Worm (Caenorhabditis elegans) whole organism, L1 larva: Measurements from ENCODE around the gene C34E10.12.

Experiments used
- C04F5.9 ChIP-seq: sonication (generic microtip); optimal IDR thresholded peaks from 2 replicates; lab custom pipeline; 2016; ENCODE audit warnings: missing genetic modification characterization, missing compliant biosample characterization
- C16A3.4 ChIP-seq: fragments of 150-350 bp; optimal IDR thresholded peaks from 2 replicates; lab custom pipeline; 2014; ENCODE audit warnings: missing biosample characterization, missing genetic modification characterization
- C34B4.2 ChIP-seq: sonication (generic microtip); optimal IDR thresholded peaks from 2 replicates; lab custom pipeline; 2017; ENCODE audit warnings: mild to moderate bottlenecking, missing genetic modification characterization, missing compliant biosample characterization
- F16B12.6 ChIP-seq: fragments of 150-350 bp; optimal IDR thresholded peaks from 2 replicates; lab custom pipeline; 2014; ENCODE audit warnings: missing biosample characterization, missing genetic modification characterization
- aha-1 ChIP-seq: fragments of 150-350 bp; optimal IDR thresholded peaks from 2 replicates; lab custom pipeline; 2014; ENCODE audit warnings: missing biosample characterization, missing genetic modification characterization
- alr-1 ChIP-seq: fragments of 200-800 bp; sonication (Bioruptor generic); optimal IDR thresholded peaks from 2 replicates; lab custom pipeline; 2018; ENCODE audit warnings: borderline replicate concordance, mild to moderate bottlenecking, missing genetic modification characterization, missing compliant biosample characterization
- ama-1 ChIP-seq: fragments of 150-350 bp; optimal IDR thresholded peaks from 2 replicates; lab custom pipeline; 2014
- blmp-1 ChIP-seq: fragments of 150-350 bp; optimal IDR thresholded peaks from 2 replicates; lab custom pipeline; 2014; ENCODE audit warnings: missing biosample characterization, missing genetic modification characterization
- ceh-8 ChIP-seq: fragments of 200-800 bp; sonication (Bioruptor generic); optimal IDR thresholded peaks from 2 replicates; lab custom pipeline; 2018; ENCODE audit warnings: mild to moderate bottlenecking, missing genetic modification characterization, moderate library complexity, missing compliant biosample characterization
- ceh-82 ChIP-seq, 3 experiments: fragments of 150-350 bp in 1 of 3; sonication (generic microtip) in 2 of 3; optimal IDR thresholded peaks; 2 replicates each; lab custom pipeline; 2014 to 2017; ENCODE audit warnings: missing biosample characterization in 3 of 3, missing genetic modification characterization in 3 of 3
- ceh-88 ChIP-seq: fragments of 200-800 bp; sonication (Bioruptor generic); IDR thresholded peaks from 2 replicates; pipeline ENCODE4 v1.3.6; 2022; ENCODE audit warnings: missing genetic modification characterization, missing compliant biosample characterization
- ceh-90 ChIP-seq: sonication (generic microtip); optimal IDR thresholded peaks from 2 replicates; lab custom pipeline; 2016; ENCODE audit warnings: missing genetic modification characterization, missing compliant biosample characterization
- ces-1 ChIP-seq: fragments of 150-350 bp; optimal IDR thresholded peaks from 2 replicates; lab custom pipeline; 2014; ENCODE audit warnings: missing biosample characterization, missing genetic modification reagents, missing genetic modification characterization
- dpl-1 ChIP-seq, 3 experiments: fragments of 150-350 bp in 2 of 3; sonication (generic microtip) in 1 of 3; optimal IDR thresholded peaks; 2 replicates each; lab custom pipeline; 2014 to 2017; ENCODE audit warnings: missing biosample characterization in 3 of 3, missing genetic modification characterization in 3 of 3, missing genetic modification reagents in 3 of 3
- dsc-1 ChIP-seq: sonication (generic microtip); optimal IDR thresholded peaks from 2 replicates; lab custom pipeline; 2016; ENCODE audit warnings: mild to moderate bottlenecking, missing genetic modification characterization, missing compliant biosample characterization
- efl-1 ChIP-seq, 4 experiments: fragments of 150-350 bp; optimal IDR thresholded peaks in 3 of 4; peaks in 1 of 4; 1 replicate in 1 of 4; 2 replicates in 3 of 4; lab custom pipeline; 2014; ENCODE audit warnings: missing biosample characterization in 2 of 4, missing genetic modification characterization in 2 of 4, missing genetic modification reagents in 2 of 4
- egl-13 ChIP-seq: sonication (generic microtip); optimal IDR thresholded peaks from 2 replicates; lab custom pipeline; 2016; ENCODE audit warnings: missing genotype, missing genetic modification reagents, missing genetic modification characterization, missing compliant biosample characterization
- egl-27 ChIP-seq, 2 experiments: fragments of 150-350 bp in 1 of 2; sonication (generic microtip); optimal IDR thresholded peaks; 3 replicates each; lab custom pipeline; 2017 to 2018; ENCODE audit warnings: missing biosample characterization in 2 of 2, missing genetic modification characterization in 2 of 2, missing genetic modification reagents in 2 of 2
- elt-2 ChIP-seq: sonication (generic microtip); optimal IDR thresholded peaks from 2 replicates; lab custom pipeline; 2016; ENCODE audit warnings: missing genetic modification characterization, mild to moderate bottlenecking, inconsistent platforms, missing compliant biosample characterization, missing genetic modification reagents
- elt-3 ChIP-seq, 6 experiments: fragments of 150-350 bp in 1 of 6; sonication (generic microtip); optimal IDR thresholded peaks; 2 replicates each; lab custom pipeline; 2017 to 2018; ENCODE audit warnings: missing biosample characterization in 6 of 6, missing genetic modification characterization in 6 of 6, inconsistent platforms in 1 of 6
- ets-5 ChIP-seq: fragments of 200-800 bp; sonication (Bioruptor generic); IDR thresholded peaks from 2 replicates; pipeline ENCODE4 v1.3.6; 2022; ENCODE audit warnings: missing genetic modification characterization, missing compliant biosample characterization
- fkh-10 ChIP-seq: sonication (generic microtip); optimal IDR thresholded peaks from 2 replicates; lab custom pipeline; 2017; ENCODE audit warnings: missing biosample characterization, missing genetic modification reagents, missing genetic modification characterization
- fkh-8 ChIP-seq: sonication (generic microtip); optimal IDR thresholded peaks from 2 replicates; lab custom pipeline; 2016; ENCODE audit warnings: mild to moderate bottlenecking, missing genetic modification characterization, missing compliant biosample characterization
- fos-1 ChIP-seq: fragments of 150-350 bp; optimal IDR thresholded peaks from 2 replicates; lab custom pipeline; 2014; ENCODE audit warnings: missing biosample characterization, missing genetic modification characterization
- hpl-2 ChIP-seq: fragments of 150-350 bp; optimal IDR thresholded peaks from 2 replicates; lab custom pipeline; 2014; ENCODE audit warnings: missing biosample characterization, missing genetic modification reagents, missing genetic modification characterization
- irx-1 ChIP-seq: sonication (generic microtip); optimal IDR thresholded peaks from 2 replicates; lab custom pipeline; 2016; ENCODE audit warnings: missing genetic modification characterization, missing compliant biosample characterization
- lin-14 ChIP-seq: fragments of 200-800 bp; sonication (Bioruptor generic); optimal IDR thresholded peaks from 2 replicates; lab custom pipeline; 2018; ENCODE audit warnings: mild to moderate bottlenecking, missing genetic modification characterization, moderate library complexity, missing compliant biosample characterization
- lin-39 ChIP-seq: fragments of 150-350 bp; optimal IDR thresholded peaks from 2 replicates; lab custom pipeline; 2014; ENCODE audit warnings: missing biosample characterization, missing genetic modification reagents, missing genetic modification characterization
- mab-9 ChIP-seq: fragments of 200-800 bp; sonication (Bioruptor generic); IDR thresholded peaks from 2 replicates; pipeline ENCODE4 v1.3.6; 2022; ENCODE audit warnings: missing genetic modification reagents, missing genetic modification characterization, missing compliant biosample characterization
- mdl-1 ChIP-seq, 2 experiments: fragments of 150-350 bp; optimal IDR thresholded peaks; 2 replicates each; lab custom pipeline; 2014 to 2017; ENCODE audit warnings: missing biosample characterization in 2 of 2, missing genetic modification characterization in 2 of 2, inconsistent platforms in 1 of 2
- mef-2 ChIP-seq: fragments of 150-350 bp; optimal IDR thresholded peaks from 2 replicates; lab custom pipeline; 2014; ENCODE audit warnings: missing biosample characterization, missing genetic modification characterization
- mep-1 ChIP-seq: fragments of 150-350 bp; optimal IDR thresholded peaks from 2 replicates; lab custom pipeline; 2014; ENCODE audit warnings: missing biosample characterization, missing genetic modification characterization
- nhr-71 ChIP-seq: sonication (generic microtip); optimal IDR thresholded peaks from 2 replicates; lab custom pipeline; 2016; ENCODE audit warnings: mild to moderate bottlenecking, missing genetic modification characterization, moderate library complexity, missing compliant biosample characterization
- nhr-76 ChIP-seq: sonication (generic microtip); optimal IDR thresholded peaks from 2 replicates; lab custom pipeline; 2017; ENCODE audit warnings: missing biosample characterization, missing genetic modification characterization
- nhr-85 ChIP-seq: sonication (generic microtip); peaks from one replicate; lab custom pipeline; 2016; ENCODE audit warnings: missing genetic modification characterization, inconsistent platforms, missing compliant biosample characterization
- nhr-90 ChIP-seq: sonication (generic microtip); optimal IDR thresholded peaks from 2 replicates; lab custom pipeline; 2016; ENCODE audit warnings: mild to moderate bottlenecking, missing genetic modification characterization, missing compliant biosample characterization; ENCODE audit not compliant: poor library complexity
- pqm-1 ChIP-seq: sonication (generic microtip); optimal IDR thresholded peaks from 3 replicates; lab custom pipeline; 2017; ENCODE audit warnings: missing biosample characterization, missing genetic modification characterization
- snu-23 ChIP-seq: sonication (generic microtip); optimal IDR thresholded peaks from 2 replicates; lab custom pipeline; 2016; ENCODE audit warnings: missing genetic modification characterization, missing compliant biosample characterization
- sox-4 ChIP-seq: sonication (generic microtip); optimal IDR thresholded peaks from 2 replicates; lab custom pipeline; 2016; ENCODE audit warnings: missing genetic modification characterization, missing compliant biosample characterization
- sup-37 ChIP-seq: fragments of 200-800 bp; sonication (Bioruptor generic); optimal IDR thresholded peaks from 2 replicates; lab custom pipeline; 2018; ENCODE audit warnings: mild to moderate bottlenecking, missing genetic modification characterization, missing compliant biosample characterization
- swsn-7 ChIP-seq: sonication (generic microtip); optimal IDR thresholded peaks from 2 replicates; lab custom pipeline; 2016; ENCODE audit warnings: missing genetic modification characterization, missing compliant biosample characterization
- tbx-2 ChIP-seq: sonication (generic microtip); optimal IDR thresholded peaks from 2 replicates; lab custom pipeline; 2016; ENCODE audit warnings: missing genetic modification characterization, missing compliant biosample characterization
- tlp-1 ChIP-seq: fragments of 150-350 bp; optimal IDR thresholded peaks from 2 replicates; lab custom pipeline; 2014; ENCODE audit warnings: missing biosample characterization, missing genetic modification characterization
- unc-30 ChIP-seq: sonication (generic microtip); optimal IDR thresholded peaks from 2 replicates; lab custom pipeline; 2017; ENCODE audit warnings: missing biosample characterization, missing genetic modification characterization
- unc-62 ChIP-seq: fragments of 150-350 bp; optimal IDR thresholded peaks from 2 replicates; lab custom pipeline; 2014; ENCODE audit warnings: missing biosample characterization, missing genetic modification reagents, missing genetic modification characterization
- unc-86 ChIP-seq: sonication (generic microtip); optimal IDR thresholded peaks from 2 replicates; lab custom pipeline; 2016; ENCODE audit warnings: missing genetic modification characterization, missing compliant biosample characterization
- vab-15 ChIP-seq: sonication (generic microtip); optimal IDR thresholded peaks from 2 replicates; lab custom pipeline; 2017; ENCODE audit warnings: missing genotype, mild to moderate bottlenecking, missing genetic modification characterization, missing compliant biosample characterization
- zag-1 ChIP-seq: fragments of 150-350 bp; optimal IDR thresholded peaks from 2 replicates; lab custom pipeline; 2014; ENCODE audit warnings: missing biosample characterization, missing genetic modification characterization

Gene C34E10.12

DNA sequence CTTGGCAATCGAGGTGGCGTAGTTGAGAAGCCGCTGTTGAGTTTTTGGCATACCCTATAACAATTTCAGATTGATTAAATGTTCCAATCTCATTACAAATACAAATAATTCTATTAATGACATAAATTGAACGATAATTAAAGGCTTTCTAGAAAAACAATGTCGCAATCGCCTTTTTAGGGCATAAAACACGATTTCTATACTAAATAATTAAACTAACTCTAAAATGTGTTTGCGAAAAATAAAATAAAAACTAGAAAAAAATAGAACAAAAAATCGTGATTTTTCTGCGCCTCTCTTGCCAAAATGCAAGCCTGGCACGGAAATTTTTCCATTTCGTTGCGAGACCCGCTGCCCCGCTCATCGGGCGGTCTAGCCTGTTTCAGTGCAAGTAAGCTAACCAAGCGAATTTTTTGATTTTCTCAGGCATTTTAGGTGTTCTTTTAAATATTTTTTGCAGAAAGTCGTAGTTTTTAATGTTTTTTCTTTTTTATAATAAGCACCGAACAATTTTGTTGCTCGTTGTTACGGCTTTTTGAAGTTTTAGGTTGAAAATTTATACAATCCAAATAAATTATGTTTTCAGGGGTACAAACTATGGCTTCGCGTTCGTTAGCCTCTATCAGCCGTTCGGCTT is at the start of gene C34E10.12, which contains the start of the genes C34E10.10 and atp-2 (continued):
- TF ChIP-seq dpl-1 (GFP tag; optimal IDR thresholded peaks at IDR 0.05; lab: Kevin White, UChicago), result peak; percentile 79 to 85 (median 82)
- no peak for TF ChIP-seq vab-15
- peak; percentile 60 for TF ChIP-seq fkh-10 (GFP tag; lab: Kevin White, UChicago)
- no peak for TF ChIP-seq nhr-76 (tag; lab: Kevin White, UChicago)
- TF ChIP-seq C04F5.9 (tag; lab: Kevin White, UChicago), result peak; percentile 61
- peak; percentile 55 for TF ChIP-seq F16B12.6 (tag; lab: Kevin White, UChicago)
- TF ChIP-seq tlp-1 (tag; lab: Kevin White, UChicago), result no peak
- no peak for TF ChIP-seq ama-1 (lab: Kevin White, UChicago)
- peak; percentile 68 for TF ChIP-seq egl-13 (tag; lab: Kevin White, UChicago)
- peak; percentile 86 to 88 for TF ChIP-seq efl-1 (optimal IDR thresholded peaks at IDR 0.05; lab: Kevin White, UChicago)
- TF ChIP-seq efl-1 (GFP tag; optimal IDR thresholded peaks at IDR 0.05 in 1 of 2; lab: Kevin White, UChicago), result peak; percentile 79 to 97
- peak; percentile 70 to 95 (median 73) for TF ChIP-seq ceh-82 (tag; optimal IDR thresholded peaks at IDR 0.05; lab: Kevin White, UChicago)
- TF ChIP-seq lin-14 (GFP tag; lab: Kevin White, UChicago), result peak; percentile 90
- TF ChIP-seq nhr-90 (tag; lab: Kevin White, UChicago), result peak; percentile 85
- no peak for TF ChIP-seq alr-1 (tag; lab: Kevin White, UChicago)
- peak; percentile 95 for TF ChIP-seq snu-23 (GFP tag; lab: Kevin White, UChicago)
- no peak for TF ChIP-seq unc-30 (tag; lab: Kevin White, UChicago)
- peak; percentile 88 for TF ChIP-seq swsn-7 (tag; lab: Kevin White, UChicago)
- peak in 3 of 6 experiments; percentile 44 to 89 (median 77) for TF ChIP-seq elt-3 (tag; optimal IDR thresholded peaks at IDR 0.05; lab: Kevin White, UChicago)
- peak; percentile 81 for TF ChIP-seq hpl-2 (GFP tag; lab: Kevin White, UChicago)
- TF ChIP-seq mab-9 (GFP tag; lab: Robert Waterston, UW), result peak; percentile 38; the same call in 1 of the 2 replicates
- no peak for TF ChIP-seq sup-37 (GFP tag; lab: Kevin White, UChicago)
- peak; percentile 99 for TF ChIP-seq C34B4.2 (tag; lab: Kevin White, UChicago)
- TF ChIP-seq unc-62, result no peak
- TF ChIP-seq nhr-85, result peak; percentile 93
- TF ChIP-seq dsc-1 (tag; lab: Kevin White, UChicago), result peak; percentile 72
- TF ChIP-seq irx-1 (tag; lab: Kevin White, UChicago), result peak; percentile 64
- TF ChIP-seq fkh-8, result peak; percentile 85

DNA sequence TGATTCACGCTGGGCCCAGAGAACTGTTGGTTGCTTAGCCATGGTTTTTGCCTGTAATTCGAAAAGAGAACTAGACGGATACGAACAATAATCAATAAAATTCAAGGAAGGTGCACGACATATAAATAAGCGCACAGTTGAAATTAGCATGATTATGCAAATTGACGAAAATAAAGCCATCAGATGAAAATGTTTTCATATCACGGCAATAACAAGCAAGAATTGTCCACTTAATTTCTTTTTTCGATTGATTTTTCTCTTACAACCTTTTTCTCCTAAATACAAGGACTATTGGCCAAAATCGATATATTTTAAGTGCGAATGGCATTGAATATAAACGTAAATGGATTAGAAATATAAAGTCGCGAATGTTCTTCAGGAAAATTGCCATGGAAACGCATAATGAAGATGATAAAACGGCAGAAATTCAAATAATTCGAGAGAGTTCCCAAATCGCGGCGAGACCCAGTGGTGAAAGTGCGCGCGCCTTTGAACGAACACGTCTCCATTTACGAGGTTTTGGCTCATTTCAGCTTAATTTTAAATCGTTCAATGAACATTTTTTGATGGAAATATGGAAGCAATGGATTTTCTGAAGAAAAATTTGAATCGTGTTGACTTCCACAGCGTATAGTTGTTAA is 47.2 kb upstream of the C34E10.12 start, which contains the start of the genes daf-41 and toc-1:
daf-41 (minus strand) TSS at position 51 of the 641 bp plus-strand sequence.
toc-1 (plus strand) TSS at position 537 of the 641 bp plus-strand sequence.
- TF ChIP-seq tbx-2 (tag; lab: Kevin White, UChicago) (no peak), egl-27 (tag; optimal IDR thresholded peaks at IDR 0.05; lab: Kevin White, UChicago) (no peak), zag-1 (tag; lab: Kevin White, UChicago) (no peak), mep-1 (peak; percentile 82), alr-1 (tag; lab: Kevin White, UChicago) (no peak), nhr-71 (tag; lab: Kevin White, UChicago) (peak; percentile 59), fos-1 (peak; percentile 20), sox-4 (no peak), elt-2 (tag; lab: Kevin White, UChicago) (no peak), ets-5 (GFP tag; lab: Robert Waterston, UW) (no peak), vab-15 (no peak), dsc-1 (tag; lab: Kevin White, UChicago) (peak; percentile 63), ceh-88 (no peak), lin-39 (tag; lab: Kevin White, UChicago) (no peak), unc-86 (tag; lab: Kevin White, UChicago) (no peak), C16A3.4 (tag; lab: Kevin White, UChicago) (peak; percentile 57), nhr-76 (tag; lab: Kevin White, UChicago) (no peak), mab-9 (GFP tag; lab: Robert Waterston, UW) (no peak), ceh-90 (tag; lab: Kevin White, UChicago) (peak; percentile 18), mdl-1 (tag; optimal IDR thresholded peaks at IDR 0.05; lab: Kevin White, UChicago) (peak in 1 of 2 experiments; percentile 24), mef-2 (tag; lab: Kevin White, UChicago) (no peak), ceh-8 (peak; percentile 16), ces-1 (GFP tag; lab: Kevin White, UChicago) (no peak), aha-1 (no peak), blmp-1 (tag; lab: Kevin White, UChicago) (peak; percentile 72), swsn-7 (tag; lab: Kevin White, UChicago) (peak; percentile 44), sup-37 (GFP tag; lab: Kevin White, UChicago) (no peak), pqm-1 (tag; lab: Kevin White, UChicago) (no peak), nhr-85 (no peak), F16B12.6 (tag; lab: Kevin White, UChicago) (peak; percentile 13)
